Fruit fly (Drosophila melanogaster) whole organism, embryonic: ENCODE measurements around the gene CG33093.

ENCODE experiments used
- CG13424 ChIP-seq: fragments of 200-800 bp; sonication (Bioruptor generic); optimal IDR thresholded peaks from 2 replicates; lab custom pipeline; 2019; ENCODE audit warnings: missing biosample characterization, mild to moderate bottlenecking, missing genetic modification characterization, moderate library complexity
- usp ChIP-seq: fragments of >200 bp; optimal IDR thresholded peaks from 2 replicates; lab custom pipeline; 2017; ENCODE audit warnings: missing biosample characterization, missing genetic modification characterization

DNA sequence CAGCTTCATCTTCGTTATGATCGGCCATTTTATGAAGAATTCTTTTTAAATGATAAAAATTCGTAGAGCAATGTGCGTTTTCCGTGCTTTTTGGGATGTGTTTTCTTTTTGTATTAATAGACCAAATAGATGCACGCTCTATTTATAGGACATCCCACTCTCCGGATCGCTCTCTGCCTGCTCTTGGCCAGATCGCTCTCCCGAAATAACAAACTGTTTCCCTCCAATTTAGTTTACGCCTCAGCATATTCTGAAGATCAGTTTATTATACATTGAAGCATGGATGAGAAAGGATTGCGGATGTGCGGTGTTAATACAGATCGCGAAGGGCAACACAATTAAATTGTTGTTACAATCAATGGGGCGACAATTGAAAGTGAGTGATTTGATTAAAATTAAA lies 42.9 kb downstream of the CG33093 start, which contains the start of gene CG5376:
- TF ChIP-seq usp: no peak
- no peak for TF ChIP-seq CG13424
